Worm (Caenorhabditis elegans) whole organism, early embryonic: ENCODE data around the gene oac-8.

Experiments used
- B0310.2 ChIP-seq: sonication (generic microtip); optimal IDR thresholded peaks from 2 replicates; lab custom pipeline; 2016; ENCODE audit warnings: mild to moderate bottlenecking, missing genetic modification characterization, missing compliant biosample characterization
- F13C5.2 ChIP-seq: sonication (generic microtip); optimal IDR thresholded peaks from 2 replicates; lab custom pipeline; 2017; ENCODE audit warnings: mild to moderate bottlenecking, missing genetic modification characterization, inconsistent platforms, missing compliant biosample characterization
- aly-1 ChIP-seq: sonication (generic microtip); optimal IDR thresholded peaks from 2 replicates; lab custom pipeline; 2016; ENCODE audit warnings: missing genetic modification characterization, missing compliant biosample characterization
- ama-1 ChIP-seq: fragments of 150-350 bp; optimal IDR thresholded peaks from 2 replicates; lab custom pipeline; 2014
- ceh-13 ChIP-seq: fragments of 200-800 bp; sonication (Bioruptor generic); optimal IDR thresholded peaks from 2 replicates; lab custom pipeline; 2018; ENCODE audit warnings: mild to moderate bottlenecking, missing genetic modification characterization, missing compliant biosample characterization
- ceh-36 ChIP-seq: sonication (generic microtip); optimal IDR thresholded peaks from 2 replicates; lab custom pipeline; 2016; ENCODE audit warnings: missing genetic modification characterization, inconsistent platforms, missing compliant biosample characterization
- ets-7 ChIP-seq: sonication (generic microtip); optimal IDR thresholded peaks from 2 replicates; lab custom pipeline; 2016; ENCODE audit warnings: missing genotype, missing genetic modification characterization, missing compliant biosample characterization
- flt-1 ChIP-seq: fragments of 200-800 bp; sonication (Bioruptor generic); IDR thresholded peaks from 2 replicates; pipeline ENCODE4 v1.3.6; 2022; ENCODE audit warnings: missing genetic modification characterization, missing compliant biosample characterization
- hmbx-1 ChIP-seq: sonication (generic microtip); optimal IDR thresholded peaks from 2 replicates; lab custom pipeline; 2016; ENCODE audit warnings: mild to moderate bottlenecking, missing genetic modification characterization, missing compliant biosample characterization
- hmg-4 ChIP-seq: fragments of 200-800 bp; sonication (Bioruptor generic); optimal IDR thresholded peaks from 2 replicates; lab custom pipeline; 2018; ENCODE audit warnings: mild to moderate bottlenecking, missing genetic modification characterization, missing compliant biosample characterization
- hnd-1 ChIP-seq: sonication (generic microtip); optimal IDR thresholded peaks from 2 replicates; lab custom pipeline; 2016; ENCODE audit warnings: missing genetic modification characterization, missing compliant biosample characterization
- pes-1 ChIP-seq: fragments of 200-800 bp; sonication (Bioruptor generic); IDR thresholded peaks from 2 replicates; pipeline ENCODE4 v1.3.6; 2022; ENCODE audit warnings: missing genetic modification reagents, missing genetic modification characterization, missing compliant biosample characterization
- scrt-1 ChIP-seq: fragments of 200-800 bp; sonication (Bioruptor generic); IDR thresholded peaks from 2 replicates; pipeline ENCODE4 v1.3.6; 2022; ENCODE audit warnings: missing genetic modification characterization, missing compliant biosample characterization
- sea-1 ChIP-seq: fragments of 200-800 bp; sonication (Bioruptor generic); conservative IDR thresholded peaks from 2 replicates; pipeline ENCODE4 v1.3.6; 2022; ENCODE audit warnings: missing genetic modification characterization, missing compliant biosample characterization
- tbx-11 ChIP-seq: fragments of 200-800 bp; sonication (Bioruptor generic); IDR thresholded peaks from 2 replicates; pipeline ENCODE4 v1.3.6; 2022; ENCODE audit warnings: missing genetic modification characterization, missing compliant biosample characterization
- tbx-37 ChIP-seq: fragments of 200-800 bp; sonication (Bioruptor generic); conservative IDR thresholded peaks from 2 replicates; pipeline ENCODE4 v1.3.6; 2022; ENCODE audit warnings: missing genetic modification reagents, missing genetic modification characterization, missing compliant biosample characterization
- tra-4 ChIP-seq: sonication (generic microtip); optimal IDR thresholded peaks from 2 replicates; lab custom pipeline; 2017; ENCODE audit warnings: missing genetic modification characterization, missing compliant biosample characterization

oac-8 gene

DNA sequence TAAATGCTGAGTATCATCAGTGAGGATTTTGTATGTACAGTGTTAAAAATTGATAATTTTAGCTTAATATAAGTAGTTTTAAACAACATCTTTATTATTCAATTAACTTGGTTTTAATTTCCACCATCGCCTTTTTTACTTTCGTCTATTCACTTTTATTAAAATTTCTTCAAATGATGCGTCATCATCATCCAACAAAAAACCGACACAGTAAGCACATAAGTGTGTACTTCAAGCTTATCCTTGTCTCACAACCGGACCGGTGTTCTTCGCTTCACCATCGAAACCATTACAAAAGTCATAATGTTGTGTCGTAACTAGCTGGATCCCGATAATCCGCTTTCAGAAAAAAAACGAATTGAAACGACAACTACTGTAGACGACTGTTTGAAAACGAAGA is 12.2 kb downstream of the oac-8 start, which contains the start of gene C43F9.11:
TSS of gene C43F9.11 (plus strand) at position 301 of the 400 bp plus-strand sequence.
- TF ChIP-seq hmg-4 (GFP tag; lab: Kevin White, UChicago), result no peak
- TF ChIP-seq tbx-37 (GFP tag; lab: Robert Waterston, UW), result no peak
- no peak for TF ChIP-seq pes-1 (GFP tag; lab: Robert Waterston, UW)

DNA sequence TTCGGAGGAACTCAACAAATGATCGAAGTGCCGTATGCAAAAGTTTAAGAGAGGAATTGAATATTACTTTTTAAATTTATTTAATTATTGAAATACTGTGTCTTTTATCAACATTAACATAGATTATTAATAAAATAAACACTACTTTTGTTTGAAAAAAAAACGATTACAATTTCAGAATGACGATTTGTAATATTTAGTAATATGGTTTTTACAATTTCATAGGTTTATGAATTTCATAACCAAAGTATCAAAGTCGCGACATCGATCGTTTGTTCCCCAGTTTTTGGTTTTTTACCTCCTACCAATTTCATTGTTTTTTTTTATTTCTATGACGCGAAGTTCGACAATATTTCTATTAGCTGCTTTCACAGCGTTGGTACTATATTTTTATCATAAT is 15.6 kb downstream of the oac-8 start, which contains the start of gene R09H10.1:
TSS of gene R09H10.1 (plus strand) at position 301 of the 400 bp plus-strand sequence.
- TF ChIP-seq scrt-1 (GFP tag; lab: Robert Waterston, UW) (no peak), pes-1 (GFP tag; lab: Robert Waterston, UW) (no peak), tbx-37 (GFP tag; lab: Robert Waterston, UW) (no peak), ama-1 (lab: Kevin White, UChicago) (no peak), aly-1 (no peak), ets-7 (tag; lab: Kevin White, UChicago) (no peak), sea-1 (GFP tag; lab: Robert Waterston, UW) (no peak), tbx-11 (GFP tag; lab: Robert Waterston, UW) (no peak), B0310.2 (tag; lab: Kevin White, UChicago) (no peak), ceh-13 (GFP tag; lab: Kevin White, UChicago) (no peak), ceh-36 (tag; lab: Kevin White, UChicago) (no peak)

DNA sequence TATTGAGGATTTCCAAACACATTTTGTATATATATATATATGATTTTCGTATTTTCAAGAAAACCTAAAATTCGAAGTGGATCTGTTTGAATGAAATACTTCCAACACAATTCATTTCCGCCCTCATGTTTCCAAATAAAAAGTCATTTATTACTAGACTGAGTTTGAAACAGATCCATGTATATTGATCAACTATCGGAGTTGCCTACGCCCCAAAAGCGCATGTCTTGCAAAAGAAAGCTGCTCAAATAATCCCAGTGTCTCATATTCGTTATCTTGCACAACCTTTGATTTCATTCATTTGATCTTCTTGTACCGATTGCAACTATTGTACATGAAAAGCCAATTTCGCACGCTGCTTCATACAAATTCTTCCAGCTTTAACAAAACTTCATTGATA is 18.3 kb downstream of the oac-8 start, which contains the start of gene R09H10.2:
TSS of gene R09H10.2 (plus strand) at position 301 of the 400 bp plus-strand sequence.
- TF ChIP-seq sea-1 (GFP tag; lab: Robert Waterston, UW) (no peak), hnd-1 (tag; lab: Kevin White, UChicago) (no peak), tbx-37 (GFP tag; lab: Robert Waterston, UW) (no peak), hmbx-1 (no peak), ama-1 (lab: Kevin White, UChicago) (no peak), flt-1 (no peak), F13C5.2 (tag; lab: Kevin White, UChicago) (no peak), ceh-36 (tag; lab: Kevin White, UChicago) (no peak), hmg-4 (GFP tag; lab: Kevin White, UChicago) (no peak), pes-1 (GFP tag; lab: Robert Waterston, UW) (no peak), ets-7 (tag; lab: Kevin White, UChicago) (no peak), B0310.2 (tag; lab: Kevin White, UChicago) (no peak), tra-4 (tag; lab: Kevin White, UChicago) (no peak), aly-1 (no peak), tbx-11 (GFP tag; lab: Robert Waterston, UW) (no peak), ceh-13 (GFP tag; lab: Kevin White, UChicago) (no peak), scrt-1 (GFP tag; lab: Robert Waterston, UW) (no peak)

DNA sequence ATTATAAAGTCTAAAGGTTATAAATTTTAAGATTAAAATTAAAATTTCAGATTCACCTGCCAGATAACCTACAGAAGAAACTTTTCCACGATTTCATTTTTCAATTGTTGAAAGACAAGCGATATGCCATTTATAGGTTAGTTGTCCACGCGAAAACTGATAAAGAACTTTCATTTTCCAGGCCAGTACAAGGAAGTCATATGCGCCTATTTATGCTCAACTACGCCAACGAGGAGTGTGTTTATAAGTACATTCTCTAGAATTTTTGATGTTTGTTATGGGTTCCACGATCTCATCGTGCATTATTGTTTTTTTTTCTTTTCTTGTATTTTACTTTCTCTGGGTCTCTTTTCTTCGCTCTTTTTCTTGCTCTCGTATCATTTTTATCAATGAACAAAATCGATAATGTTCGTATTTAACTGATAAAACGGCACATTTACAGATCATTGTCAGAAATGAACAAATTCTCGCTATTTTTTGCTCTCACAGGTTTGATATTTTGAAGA is 22.3 kb downstream of the oac-8 start, which contains the start of gene R09H10.3:
TSS of gene R09H10.3 (plus strand) at position 456 of the 506 bp plus-strand sequence.
- TF ChIP-seq tbx-11 (GFP tag; lab: Robert Waterston, UW) (no peak), ceh-36 (tag; lab: Kevin White, UChicago) (no peak), ceh-13 (GFP tag; lab: Kevin White, UChicago) (no peak), ets-7 (tag; lab: Kevin White, UChicago) (no peak), scrt-1 (GFP tag; lab: Robert Waterston, UW) (no peak), flt-1 (no peak), ama-1 (lab: Kevin White, UChicago) (no peak), B0310.2 (tag; lab: Kevin White, UChicago) (no peak), hmg-4 (GFP tag; lab: Kevin White, UChicago) (no peak), aly-1 (no peak), hmbx-1 (no peak), tbx-37 (GFP tag; lab: Robert Waterston, UW) (no peak), F13C5.2 (tag; lab: Kevin White, UChicago) (no peak), tra-4 (tag; lab: Kevin White, UChicago) (no peak), hnd-1 (tag; lab: Kevin White, UChicago) (no peak), pes-1 (GFP tag; lab: Robert Waterston, UW) (no peak), sea-1 (GFP tag; lab: Robert Waterston, UW) (no peak)

DNA sequence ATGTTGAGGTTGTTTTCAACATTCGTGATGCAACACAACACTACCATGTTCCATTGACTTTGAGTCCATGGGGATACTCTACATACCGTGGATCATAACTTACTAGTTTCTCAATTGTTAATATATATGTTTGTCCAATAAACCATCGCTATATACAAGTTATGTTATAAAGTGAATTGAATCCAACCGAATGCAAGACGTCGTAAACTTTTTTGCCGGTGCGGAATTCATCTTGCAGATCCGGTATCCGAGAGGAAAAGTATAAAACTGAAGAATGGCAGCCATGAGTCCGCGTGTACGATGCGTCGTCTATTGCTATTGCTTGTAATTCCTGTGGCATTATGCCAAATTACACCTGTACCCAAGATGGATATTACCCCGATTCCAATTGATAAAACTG is 23.9 kb downstream of the oac-8 start, which contains the start of gene R09H10.6:
TSS of gene R09H10.6 (plus strand) at position 301 of the 400 bp plus-strand sequence.
- TF ChIP-seq ets-7 (tag; lab: Kevin White, UChicago), result no peak
- no peak for TF ChIP-seq tra-4 (tag; lab: Kevin White, UChicago)
- TF ChIP-seq F13C5.2 (tag; lab: Kevin White, UChicago), result no peak
- TF ChIP-seq scrt-1 (GFP tag; lab: Robert Waterston, UW), result no peak
- no peak for TF ChIP-seq hnd-1 (tag; lab: Kevin White, UChicago)
- no peak for TF ChIP-seq hmg-4 (GFP tag; lab: Kevin White, UChicago)
- no peak for TF ChIP-seq pes-1 (GFP tag; lab: Robert Waterston, UW)
- no peak for TF ChIP-seq hmbx-1
- no peak for TF ChIP-seq tbx-11 (GFP tag; lab: Robert Waterston, UW)

DNA sequence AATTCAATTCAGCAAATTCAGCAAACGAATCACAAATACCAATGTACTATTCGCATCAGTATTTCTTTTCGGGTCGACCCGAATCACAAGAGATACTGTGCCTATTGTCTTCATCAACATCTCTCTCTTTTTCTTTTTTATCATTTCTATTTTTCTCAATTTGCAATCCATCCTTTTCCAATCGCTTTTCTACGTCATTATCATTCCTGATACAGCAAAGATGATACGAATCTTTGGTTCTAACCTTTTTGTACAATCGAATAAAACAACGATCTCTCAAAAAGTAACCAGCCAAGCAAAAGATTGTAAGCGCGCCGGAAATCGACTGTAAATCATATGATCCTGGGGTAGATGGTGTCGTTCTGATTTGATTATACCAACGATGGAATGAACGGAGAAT is 25.6 kb downstream of the oac-8 start:
- no peak for TF ChIP-seq F13C5.2 (tag; lab: Kevin White, UChicago)
- TF ChIP-seq B0310.2 (tag; lab: Kevin White, UChicago), result no peak
- TF ChIP-seq pes-1 (GFP tag; lab: Robert Waterston, UW), result no peak
- no peak for TF ChIP-seq sea-1 (GFP tag; lab: Robert Waterston, UW)
- no peak for TF ChIP-seq tbx-37 (GFP tag; lab: Robert Waterston, UW)

DNA sequence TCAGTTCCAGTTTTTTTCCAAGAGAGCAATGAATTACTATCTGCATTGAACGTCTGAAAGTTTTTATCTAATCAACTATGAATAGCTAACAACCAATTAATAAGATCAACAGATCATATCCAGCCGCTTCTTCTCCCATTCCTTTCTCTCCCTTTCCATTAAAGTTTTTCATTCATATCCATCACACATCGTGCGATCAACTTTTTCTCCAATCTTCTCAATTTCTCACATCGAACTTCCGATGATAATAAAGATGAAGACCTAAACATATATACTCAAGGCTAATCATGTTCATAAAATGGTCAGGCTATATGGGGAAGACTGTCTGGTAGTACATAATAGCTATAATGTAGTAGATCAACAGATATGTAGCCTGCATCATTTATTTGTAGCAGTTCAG is 27.9 kb downstream of the oac-8 start:
- TF ChIP-seq ama-1 (lab: Kevin White, UChicago) (no peak), ceh-13 (GFP tag; lab: Kevin White, UChicago) (no peak), scrt-1 (GFP tag; lab: Robert Waterston, UW) (no peak), aly-1 (no peak), hmbx-1 (no peak), tbx-11 (GFP tag; lab: Robert Waterston, UW) (no peak), hnd-1 (tag; lab: Kevin White, UChicago) (no peak), B0310.2 (tag; lab: Kevin White, UChicago) (no peak), pes-1 (GFP tag; lab: Robert Waterston, UW) (no peak), ceh-36 (tag; lab: Kevin White, UChicago) (no peak), F13C5.2 (tag; lab: Kevin White, UChicago) (no peak), sea-1 (GFP tag; lab: Robert Waterston, UW) (no peak), tra-4 (tag; lab: Kevin White, UChicago) (no peak), flt-1 (no peak), tbx-37 (GFP tag; lab: Robert Waterston, UW) (no peak), hmg-4 (GFP tag; lab: Kevin White, UChicago) (no peak), ets-7 (tag; lab: Kevin White, UChicago) (no peak)
